Fruit fly (Drosophila melanogaster): ENCODE measurements around the gene Scsalpha2.

DNA sequence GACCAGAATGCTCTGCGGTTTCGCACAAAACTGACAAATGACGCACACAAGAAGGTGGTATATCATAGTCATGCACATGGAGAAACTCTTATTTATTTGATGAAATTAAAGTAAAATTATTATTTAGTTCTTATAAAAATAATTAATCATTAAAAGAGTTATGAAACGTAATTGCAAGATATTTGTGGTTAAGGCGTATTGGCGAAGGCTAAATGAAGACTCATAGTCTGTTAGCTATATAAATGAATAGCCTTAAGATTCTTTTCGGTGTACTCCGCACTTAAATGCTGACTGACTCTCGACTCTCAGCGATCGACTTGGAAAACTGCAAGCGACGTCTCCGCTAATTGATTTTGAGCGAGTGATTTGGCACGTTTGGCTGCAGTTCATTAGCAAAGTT is 13.6 kb upstream of the Scsalpha2 start:
- TF ChIP-seq CG17806 (tag; optimal IDR thresholded peaks at IDR 0.05) (no peak), CG32121 (GFP tag; IDR thresholded peaks at IDR 0.05) (no peak), Pif1A (GFP tag; optimal IDR thresholded peaks at IDR 0.05) (no peak), CG34367 (tag; optimal IDR thresholded peaks at IDR 0.05) (no peak), CG12605 (GFP tag; IDR thresholded peaks at IDR 0.05) (no peak), Ets98B (GFP tag; IDR thresholded peaks at IDR 0.05) (no peak), fd96Ca (GFP tag; IDR thresholded peaks at IDR 0.05) (no peak), CG8301 (tag; optimal IDR thresholded peaks at IDR 0.05) (no peak), CG4496 (GFP tag; IDR thresholded peaks at IDR 0.05) (peak; percentile 53; the same call in 2 of the 3 replicates)

Data from whole organism, pupa.